Fruit fly (Drosophila melanogaster) whole organism: ENCODE results near the gene CG42655.

Experiments used
- CG8478 ChIP-seq: fragments of >200 bp; optimal IDR thresholded peaks from 2 replicates; lab custom pipeline; 2018; ENCODE audit warnings: inconsistent platforms
- Dll ChIP-seq: fragments of >200 bp; optimal IDR thresholded peaks from 2 replicates; lab custom pipeline; 2017
- EcR ChIP-seq, 2 experiments: fragments of >200 bp; optimal IDR thresholded peaks; 2 replicates each; lab custom pipeline; 2017; ENCODE audit warnings: missing biosample characterization in 2 of 2, missing genetic modification characterization in 2 of 2, missing genetic modification reagents in 2 of 2
- pan ChIP-seq: fragments of >200 bp; optimal IDR thresholded peaks from 2 replicates; lab custom pipeline; 2017
- psq ChIP-seq: fragments of >200 bp; optimal IDR thresholded peaks from 2 replicates; lab custom pipeline; 2017
- usp ChIP-seq: fragments of >200 bp; optimal IDR thresholded peaks from 2 replicates; lab custom pipeline; 2017; ENCODE audit warnings: missing biosample characterization, missing genetic modification characterization, mixed read lengths

The CG42655 gene

dm6 chr3L:19953612-19954011 is at the start of gene CG42655:
TSS of gene CG42655 (minus strand) at chr3L:19953712.
- TF ChIP-seq Dll (lab: Kevin White, UChicago): no peak
- no peak for TF ChIP-seq EcR (GFP tag; optimal IDR thresholded peaks at IDR 0.05; lab: Kevin White, UChicago)
- no peak for TF ChIP-seq psq (lab: Kevin White, UChicago)
- TF ChIP-seq CG8478 (lab: Kevin White, UChicago): no peak
- no peak for TF ChIP-seq pan (lab: Kevin White, UChicago)
- TF ChIP-seq usp: no peak

DNA sequence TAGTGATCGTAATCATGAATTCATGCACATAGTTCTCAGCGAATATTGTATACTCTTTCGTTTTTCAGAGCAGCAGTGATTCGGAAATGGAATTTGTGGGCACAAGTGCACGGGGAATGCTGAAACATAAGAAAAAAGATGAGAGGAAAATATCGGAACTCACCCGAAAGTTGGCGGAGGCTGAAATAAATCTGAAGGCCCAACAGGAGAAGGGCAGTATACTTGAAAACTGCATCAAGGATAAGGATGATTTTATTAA is 49.7 kb upstream of the CG42655 start:
- TF ChIP-seq CG8478 (lab: Kevin White, UChicago) (no peak), pan (lab: Kevin White, UChicago) (no peak), EcR (GFP tag; optimal IDR thresholded peaks at IDR 0.05; lab: Kevin White, UChicago) (no peak), usp (no peak), Dll (lab: Kevin White, UChicago) (no peak), psq (lab: Kevin White, UChicago) (no peak)

DNA sequence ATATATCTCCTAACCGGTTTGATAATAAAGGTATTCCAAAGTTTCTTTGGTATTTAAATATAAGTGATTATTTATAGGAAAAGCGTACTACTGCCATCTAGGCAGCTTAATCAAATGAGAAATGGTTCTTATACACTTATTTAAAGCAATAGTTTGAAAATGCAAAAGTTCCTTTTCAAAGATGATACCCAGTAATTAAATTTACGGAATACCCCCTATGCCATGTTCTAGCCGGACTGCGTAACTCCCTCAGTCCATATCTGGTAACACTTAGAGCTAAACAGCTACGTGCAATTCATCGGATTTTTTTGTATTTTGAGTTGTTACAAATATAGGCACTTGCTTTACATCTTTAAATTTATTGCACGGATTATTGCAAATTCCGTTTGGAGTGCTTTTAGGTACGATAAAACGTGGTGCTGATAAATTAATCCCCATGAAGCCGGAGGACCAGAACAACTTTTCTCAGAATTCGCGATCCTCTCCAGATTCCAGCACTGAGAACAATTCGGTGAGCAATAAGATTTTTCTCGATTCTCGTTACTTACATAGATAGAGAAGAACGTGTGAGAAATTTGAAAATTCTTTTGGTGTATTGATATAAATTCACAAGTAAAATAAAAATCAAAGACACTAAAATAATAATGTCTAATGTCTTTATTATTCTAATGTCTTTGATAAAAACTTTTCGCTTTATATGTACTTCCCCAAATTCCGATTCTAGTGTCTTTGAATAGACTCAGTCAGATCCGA is 49.1 kb upstream of the CG42655 start, which contains the start of gene CG7668:
Gene CG7668 (plus strand): TSS at position 255 of the 753 bp plus-strand sequence.
- TF ChIP-seq CG8478 (lab: Kevin White, UChicago) (no peak), EcR (GFP tag; optimal IDR thresholded peaks at IDR 0.05; lab: Kevin White, UChicago) (no peak), pan (lab: Kevin White, UChicago) (peak; percentile 49)

DNA sequence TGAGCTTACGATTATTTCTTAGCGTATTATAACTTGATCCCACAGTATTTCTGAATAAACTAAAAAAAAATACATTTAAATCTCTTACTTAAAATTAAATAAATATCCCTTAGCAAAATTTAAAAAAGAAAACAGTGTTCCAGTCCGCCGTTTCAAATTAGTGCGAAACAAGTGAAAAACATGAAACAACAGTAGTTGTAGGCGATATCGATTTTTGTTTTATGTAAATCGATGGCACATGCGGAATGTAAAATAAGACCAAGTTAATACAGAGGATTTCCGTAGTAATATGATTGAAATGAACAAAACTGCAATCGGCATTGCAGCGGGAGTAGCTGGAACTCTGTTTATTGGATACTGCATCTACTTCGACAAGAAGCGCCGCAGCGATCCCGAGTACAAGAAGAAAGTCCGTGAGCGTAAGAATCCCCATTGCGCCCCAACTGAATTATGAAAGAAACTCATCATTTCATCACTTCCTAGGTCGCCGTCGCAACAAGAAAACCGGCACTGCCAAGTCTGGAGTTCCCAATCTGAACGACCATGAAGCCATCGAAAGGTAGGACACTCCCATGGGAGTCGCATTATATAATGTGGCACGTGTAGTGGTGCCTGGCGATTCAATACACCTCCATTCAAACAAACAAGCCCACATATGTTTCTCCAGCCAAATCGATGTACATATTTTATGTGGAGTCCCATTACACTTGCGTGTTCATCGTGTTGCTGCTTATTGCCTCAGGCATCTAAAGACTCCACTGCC is 47.5 kb upstream of the CG42655 start:
- no peak for TF ChIP-seq CG8478 (lab: Kevin White, UChicago)
- TF ChIP-seq pan (lab: Kevin White, UChicago): no peak
- no peak for TF ChIP-seq usp
- TF ChIP-seq Dll (lab: Kevin White, UChicago): no peak

dm6 chr3L:20000081-20000736 is 46.7 kb upstream of the CG42655 start, which contains the start of the genes Tom20 and Gabat:
TSS of gene Tom20 (plus strand) at chr3L:20000644.
TSS of gene Gabat (minus strand) at chr3L:20000686.
- no peak for TF ChIP-seq pan (lab: Kevin White, UChicago)
- no peak for TF ChIP-seq usp
- TF ChIP-seq EcR (GFP tag; optimal IDR thresholded peaks at IDR 0.05; lab: Kevin White, UChicago): no peak
- no peak for TF ChIP-seq CG8478 (lab: Kevin White, UChicago)
- no peak for TF ChIP-seq psq (lab: Kevin White, UChicago)
- no peak for TF ChIP-seq Dll (lab: Kevin White, UChicago)

dm6 chr3L:19994015-19994414 is 40.5 kb upstream of the CG42655 start:
- TF ChIP-seq CG8478 (lab: Kevin White, UChicago): no peak

DNA sequence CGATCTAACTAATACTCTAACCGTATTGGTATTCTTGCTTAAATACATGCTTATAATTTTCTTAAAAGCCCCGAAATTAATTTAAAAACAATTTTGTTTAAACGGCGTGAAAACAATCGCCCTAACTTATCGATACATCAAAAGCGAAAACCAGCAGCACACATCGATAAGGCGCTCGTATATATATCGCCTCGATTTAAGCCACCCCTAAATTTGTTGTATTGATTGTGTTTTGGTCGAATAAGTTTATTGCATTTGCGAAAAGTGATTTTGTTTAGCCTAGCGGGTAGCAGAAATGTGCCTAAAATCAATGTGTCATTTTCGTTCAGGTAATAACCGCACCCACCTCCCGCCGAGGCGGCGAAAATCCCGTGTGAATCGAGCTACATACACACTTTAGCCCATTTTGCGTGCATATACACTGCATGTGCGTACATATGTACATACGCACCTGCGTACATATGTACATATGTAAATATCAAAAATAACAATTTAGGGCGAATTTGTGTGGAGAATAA is 38.3 kb upstream of the CG42655 start, which contains the start of the genes CG7646 and Nca:
Gene CG7646 (plus strand): TSS at position 174 of the 518 bp plus-strand sequence.
Gene Nca (plus strand): TSS at position 174 of the 518 bp plus-strand sequence.
- no peak for TF ChIP-seq usp

- TF ChIP-seq EcR (GFP tag; optimal IDR thresholded peaks at IDR 0.05; lab: Kevin White, UChicago): no peak
- no peak for TF ChIP-seq CG8478 (lab: Kevin White, UChicago)
- no peak for TF ChIP-seq psq (lab: Kevin White, UChicago)
- TF ChIP-seq Dll (lab: Kevin White, UChicago): no peak
- no peak for TF ChIP-seq usp
- no peak for TF ChIP-seq pan (lab: Kevin White, UChicago)
These were observed 37.6 kb upstream of the CG42655 start, which contains the start of gene fln for dm6 chr3L:19991120-19991519. TSS of gene fln (minus strand) at chr3L:19991220.

DNA sequence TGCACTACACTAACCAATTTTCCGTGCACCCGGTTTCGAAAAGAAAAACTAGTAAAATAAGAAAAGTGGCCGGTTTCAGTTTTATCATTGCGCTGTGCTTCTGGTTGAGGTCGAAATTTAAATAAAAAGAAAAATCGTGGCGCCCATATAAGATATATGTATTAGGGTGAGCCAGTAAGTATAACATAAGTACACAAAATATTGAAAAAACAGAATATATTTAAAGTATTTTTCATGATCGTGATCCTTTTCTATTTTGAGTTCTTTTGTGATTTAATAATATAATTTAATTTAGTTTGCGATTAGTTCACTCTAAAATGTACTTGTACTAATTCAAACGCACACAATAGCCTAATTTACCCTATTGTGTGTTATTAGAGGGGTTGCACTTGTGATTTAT is 35.4 kb upstream of the CG42655 start, which contains the start of gene Csas:
Gene Csas (minus strand): TSS at position 101 of the 400 bp plus-strand sequence.
- TF ChIP-seq Dll (lab: Kevin White, UChicago): no peak
- no peak for TF ChIP-seq EcR (GFP tag; optimal IDR thresholded peaks at IDR 0.05; lab: Kevin White, UChicago)
- no peak for TF ChIP-seq psq (lab: Kevin White, UChicago)
- TF ChIP-seq usp: no peak
- no peak for TF ChIP-seq pan (lab: Kevin White, UChicago)
- TF ChIP-seq CG8478 (lab: Kevin White, UChicago): no peak

DNA sequence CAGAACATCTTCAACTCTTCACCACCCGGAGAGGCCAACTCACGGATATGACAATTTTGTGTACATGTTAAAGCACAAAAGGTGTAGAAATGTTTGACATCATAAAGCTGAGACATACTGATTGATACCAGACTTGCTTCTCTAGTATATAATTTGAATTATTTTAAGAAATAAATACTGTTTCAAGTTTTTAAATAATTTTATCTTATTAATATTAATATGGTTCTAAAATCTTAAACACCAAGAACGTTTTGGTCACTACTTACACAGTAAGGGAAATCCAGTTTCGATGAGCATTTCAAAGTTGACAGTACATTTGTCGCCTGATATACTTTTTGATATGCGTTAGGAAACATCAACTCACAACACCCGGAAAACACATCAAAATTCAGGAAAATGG is 32.3 kb upstream of the CG42655 start, which contains the start of the genes hale and schuy:
Gene hale (minus strand): TSS at position 101 of the 400 bp plus-strand sequence.
Gene schuy (plus strand): TSS at position 326 of the 400 bp plus-strand sequence.
- TF ChIP-seq psq (lab: Kevin White, UChicago): no peak
- TF ChIP-seq pan (lab: Kevin White, UChicago): no peak
- TF ChIP-seq EcR (GFP tag; optimal IDR thresholded peaks at IDR 0.05; lab: Kevin White, UChicago): no peak
- TF ChIP-seq CG8478 (lab: Kevin White, UChicago): no peak
- no peak for TF ChIP-seq Dll (lab: Kevin White, UChicago)
- no peak for TF ChIP-seq usp

dm6 chr3L:19981385-19981784 is 27.9 kb upstream of the CG42655 start, which contains the start of gene CG17732:
TSS of gene CG17732 (plus strand) at chr3L:19981685.
- TF ChIP-seq CG8478 (lab: Kevin White, UChicago) (no peak), pan (lab: Kevin White, UChicago) (no peak), psq (lab: Kevin White, UChicago) (no peak), usp (no peak), Dll (lab: Kevin White, UChicago) (no peak), EcR (GFP tag; optimal IDR thresholded peaks at IDR 0.05; lab: Kevin White, UChicago) (no peak)
